Worm (Caenorhabditis elegans) whole organism, mixed stage, embryonic: Measurements from ENCODE around the gene scb-1.

ENCODE experiments used
- blmp-1 ChIP-seq: fragments of 150-350 bp; optimal IDR thresholded peaks from 2 replicates; lab custom pipeline; 2014; ENCODE audit warnings: missing biosample characterization, missing genetic modification characterization
- elt-1 ChIP-seq: sonication (generic microtip); optimal IDR thresholded peaks from 2 replicates; lab custom pipeline; 2017; ENCODE audit warnings: missing genetic modification characterization, mild to moderate bottlenecking, missing compliant biosample characterization, antibody characterized with exemption, moderate library complexity, borderline replicate concordance; ENCODE audit not compliant: insufficient read depth
- elt-3 ChIP-seq: fragments of 150-350 bp; optimal IDR thresholded peaks from 2 replicates; lab custom pipeline; 2014; ENCODE audit warnings: missing biosample characterization, missing genetic modification characterization
- lin-13 ChIP-seq: fragments of 150-350 bp; optimal IDR thresholded peaks from 2 replicates; lab custom pipeline; 2014; ENCODE audit warnings: missing biosample characterization, missing genetic modification characterization
- lin-32 ChIP-seq: fragments of 200-800 bp; sonication (Bioruptor generic); optimal IDR thresholded peaks from 2 replicates; lab custom pipeline; 2018; ENCODE audit warnings: mild to moderate bottlenecking, missing genetic modification characterization, missing compliant biosample characterization
- lsy-2 ChIP-seq: fragments of 150-350 bp; optimal IDR thresholded peaks from 2 replicates; lab custom pipeline; 2014; ENCODE audit warnings: missing biosample characterization, missing genetic modification characterization
- mep-1 ChIP-seq: fragments of 150-350 bp; optimal IDR thresholded peaks from 2 replicates; lab custom pipeline; 2017; ENCODE audit warnings: missing biosample characterization, missing genetic modification reagents, missing genetic modification characterization, inconsistent platforms
- nhr-12 ChIP-seq: fragments of 150-350 bp; optimal IDR thresholded peaks from 2 replicates; lab custom pipeline; 2014; ENCODE audit warnings: missing biosample characterization, missing genetic modification characterization
- nhr-237 ChIP-seq: fragments of 150-350 bp; optimal IDR thresholded peaks from 2 replicates; lab custom pipeline; 2014; ENCODE audit warnings: missing biosample characterization, missing genetic modification characterization
- nhr-76 ChIP-seq: sonication (generic microtip); optimal IDR thresholded peaks from 2 replicates; lab custom pipeline; 2017; ENCODE audit warnings: missing biosample characterization, missing genetic modification characterization
- snpc-4 ChIP-seq: fragments of 150-350 bp; optimal IDR thresholded peaks from 2 replicates; lab custom pipeline; 2014; ENCODE audit warnings: missing biosample characterization, missing genetic modification characterization
- unc-62 ChIP-seq: fragments of 150-350 bp; optimal IDR thresholded peaks from 2 replicates; lab custom pipeline; 2014; ENCODE audit warnings: missing biosample characterization, missing genetic modification reagents, missing genetic modification characterization
- zip-8 ChIP-seq: fragments of 150-350 bp; optimal IDR thresholded peaks from 2 replicates; lab custom pipeline; 2014; ENCODE audit warnings: missing biosample characterization, missing genetic modification characterization
- ztf-11 ChIP-seq: fragments of 150-350 bp; optimal IDR thresholded peaks from 2 replicates; lab custom pipeline; 2014; ENCODE audit warnings: missing biosample characterization, missing genetic modification characterization

- no peak for TF ChIP-seq nhr-76
- no peak for TF ChIP-seq nhr-237
- TF ChIP-seq zip-8 (tag; lab: Kevin White, UChicago), result no peak
- no peak for TF ChIP-seq snpc-4 (tag; lab: Kevin White, UChicago)
- no peak for TF ChIP-seq lsy-2
- TF ChIP-seq unc-62 (GFP tag; lab: Kevin White, UChicago), result no peak
- no peak for TF ChIP-seq lin-13 (tag; lab: Kevin White, UChicago)
- no peak for TF ChIP-seq elt-3 (tag; lab: Kevin White, UChicago)
- no peak for TF ChIP-seq blmp-1 (tag; lab: Kevin White, UChicago)
- no peak for TF ChIP-seq lin-32 (GFP tag; lab: Kevin White, UChicago)
- no peak for TF ChIP-seq ztf-11 (tag; lab: Kevin White, UChicago)
- no peak for TF ChIP-seq elt-1 (tag; lab: Kevin White, UChicago)
- no peak for TF ChIP-seq mep-1 (tag; lab: Kevin White, UChicago)
- TF ChIP-seq nhr-12 (tag; lab: Kevin White, UChicago), result no peak
Measured at ce11 chrV:11141179-11141578, 21.7 kb upstream of the scb-1 start, which contains the start of gene folt-1.
